Worm (Caenorhabditis elegans) whole organism, L2 larva: ENCODE data around the gene gab-1.

Experiments used
- elt-1 ChIP-seq: fragments of 150-350 bp; optimal IDR thresholded peaks from 2 replicates; lab custom pipeline; 2014; ENCODE audit warnings: missing biosample characterization, missing genetic modification characterization
- lin-13 ChIP-seq: fragments of 150-350 bp; optimal IDR thresholded peaks from 2 replicates; lab custom pipeline; 2014; ENCODE audit warnings: missing biosample characterization, missing genetic modification reagents, missing genetic modification characterization
- lsy-2 ChIP-seq, 2 experiments: fragments of 150-350 bp in 1 of 2; sonication (generic microtip) in 1 of 2; optimal IDR thresholded peaks; 2 replicates each; lab custom pipeline; 2014 to 2017; ENCODE audit warnings: missing biosample characterization in 2 of 2, missing genetic modification characterization in 2 of 2
- nhr-12 ChIP-seq: fragments of 150-350 bp; optimal IDR thresholded peaks from 2 replicates; lab custom pipeline; 2014; ENCODE audit warnings: missing biosample characterization, missing genetic modification characterization
- nhr-25 ChIP-seq: fragments of 150-350 bp; sonication (generic microtip); optimal IDR thresholded peaks from 3 replicates; lab custom pipeline; 2014; ENCODE audit warnings: missing biosample characterization, missing genetic modification characterization
- unc-62 ChIP-seq: fragments of 150-350 bp; optimal IDR thresholded peaks from 2 replicates; lab custom pipeline; 2014; ENCODE audit warnings: missing biosample characterization, missing genetic modification reagents, missing genetic modification characterization
- zag-1 ChIP-seq: fragments of 150-350 bp; optimal IDR thresholded peaks from 2 replicates; lab custom pipeline; 2014; ENCODE audit warnings: missing biosample characterization, missing genetic modification characterization

DNA sequence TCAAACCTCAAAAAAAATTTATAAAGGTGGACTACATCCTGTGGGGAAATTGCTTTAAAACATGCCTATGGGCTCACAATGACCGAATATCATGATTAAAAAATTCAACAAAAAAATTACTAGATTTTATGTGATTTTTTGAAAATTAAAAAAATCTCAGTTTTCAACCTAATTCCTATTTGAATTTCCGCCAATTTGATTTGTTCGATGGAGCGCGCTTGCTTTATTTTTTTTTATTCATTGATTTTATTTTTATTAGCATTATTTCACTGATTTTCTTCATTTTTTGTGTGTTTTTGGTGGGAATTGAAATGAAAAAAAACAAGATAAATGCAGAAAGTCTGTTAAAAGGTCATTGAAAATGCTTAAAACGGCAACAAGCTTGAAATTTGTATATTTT, 40.6 kb downstream of the gab-1 start:
- TF ChIP-seq elt-1 (tag; lab: Kevin White, UChicago), result no peak
- TF ChIP-seq nhr-12 (tag; lab: Kevin White, UChicago), result no peak
- TF ChIP-seq lin-13, result no peak
- no peak for TF ChIP-seq unc-62 (GFP tag; lab: Kevin White, UChicago)
- no peak for TF ChIP-seq nhr-25
- TF ChIP-seq lsy-2 (tag; optimal IDR thresholded peaks at IDR 0.05; lab: Kevin White, UChicago), result no peak
- no peak for TF ChIP-seq zag-1 (tag; lab: Kevin White, UChicago)
